Fruit fly (Drosophila melanogaster) whole organism, wandering third instar larva: ENCODE results near the gene P5CDh2.
A peak's percentile ranks its signal among the peaks of the same experiment; 100 is the strongest.

Experiments used
- Abd-B ChIP-seq: fragments of >200 bp; optimal IDR thresholded peaks from 2 replicates; lab custom pipeline; 2017; ENCODE audit warnings: missing biosample characterization, missing genetic modification characterization
- CG32264 ChIP-seq: fragments of 200-800 bp; sonication (Bioruptor generic); optimal IDR thresholded peaks from 2 replicates; lab custom pipeline; 2016; ENCODE audit warnings: missing biosample characterization, missing genetic modification characterization
- CG9705 ChIP-seq: fragments of 200-800 bp; sonication (Bioruptor generic); optimal IDR thresholded peaks from 2 replicates; lab custom pipeline; 2018; ENCODE audit warnings: missing biosample characterization, mild to moderate bottlenecking, missing genetic modification characterization
- CrebA ChIP-seq: fragments of 200-800 bp; sonication (Bioruptor generic); optimal IDR thresholded peaks from 2 replicates; lab custom pipeline; 2016; ENCODE audit warnings: missing biosample characterization, mild to moderate bottlenecking, missing genetic modification characterization, borderline replicate concordance
- Dfd ChIP-seq: fragments of >200 bp; optimal IDR thresholded peaks from 2 replicates; lab custom pipeline; 2017; ENCODE audit warnings: missing biosample characterization, missing genetic modification characterization
- Dif ChIP-seq: fragments of 200-275, 200-300 bp; sonication (Bioruptor generic); optimal IDR thresholded peaks from 2 replicates; lab custom pipeline; 2018; ENCODE audit warnings: missing biosample characterization, missing genetic modification characterization; ENCODE audit not compliant: partially characterized antibody
- GATAd ChIP-seq: sonication (Bioruptor generic); optimal IDR thresholded peaks from 2 replicates; lab custom pipeline; 2016; ENCODE audit warnings: missing biosample characterization, missing genetic modification characterization
- HLH106 ChIP-seq: fragments of 200-800 bp; optimal IDR thresholded peaks from 3 replicates; lab custom pipeline; 2019; ENCODE audit warnings: missing biosample characterization, mild to moderate bottlenecking, missing genetic modification characterization, moderate library complexity
- Hnf4 ChIP-seq: fragments of 200-800 bp; sonication (Bioruptor generic); optimal IDR thresholded peaks from 2 replicates; lab custom pipeline; 2016; ENCODE audit warnings: missing biosample characterization, mild to moderate bottlenecking, missing genetic modification characterization
- Hr78 ChIP-seq: fragments of >200 bp; optimal IDR thresholded peaks from 2 replicates; lab custom pipeline; 2017; ENCODE audit warnings: missing biosample characterization, missing genetic modification characterization
- Hr83 ChIP-seq: fragments of 200-300 bp; sonication (Bioruptor generic); optimal IDR thresholded peaks from 2 replicates; lab custom pipeline; 2016; ENCODE audit warnings: missing biosample characterization, mild to moderate bottlenecking, missing genetic modification characterization, moderate library complexity; ENCODE audit not compliant: poor library complexity, severe bottlenecking
- Jra ChIP-seq: sonication (Bioruptor generic); optimal IDR thresholded peaks from 2 replicates; lab custom pipeline; 2016; ENCODE audit warnings: missing biosample characterization, missing genetic modification characterization
- Mio ChIP-seq: sonication (Bioruptor generic); optimal IDR thresholded peaks from 2 replicates; lab custom pipeline; 2016; ENCODE audit warnings: missing biosample characterization, missing genetic modification characterization
- Myc ChIP-seq: fragments of >200 bp; optimal IDR thresholded peaks from 2 replicates; lab custom pipeline; 2017
- N ChIP-seq: fragments of >200 bp; optimal IDR thresholded peaks from 2 replicates; lab custom pipeline; 2018; ENCODE audit warnings: missing biosample characterization, missing external identifiers, missing genetic modification characterization
- OdsH ChIP-seq: fragments of 200-800 bp; sonication (Bioruptor generic); optimal IDR thresholded peaks from 2 replicates; lab custom pipeline; 2016; ENCODE audit warnings: missing biosample characterization, mild to moderate bottlenecking, missing genetic modification characterization
- Rel ChIP-seq, 2 experiments: fragments of 200-800 bp; sonication (Bioruptor generic) in 1 of 2; optimal IDR thresholded peaks; 2 replicates in 1 of 2; 3 replicates in 1 of 2; lab custom pipeline; 2016 to 2019; ENCODE audit warnings: mild to moderate bottlenecking in 2 of 2, missing biosample characterization in 2 of 2, missing genetic modification characterization in 2 of 2, moderate library complexity in 1 of 2
- Sp1 ChIP-seq: fragments of 200-800 bp; sonication (Bioruptor generic); optimal IDR thresholded peaks from 3 replicates; lab custom pipeline; 2019; ENCODE audit warnings: missing biosample characterization, mild to moderate bottlenecking, missing genetic modification characterization, moderate library complexity
- Vsx2 ChIP-seq: fragments of 200-300, 225-300 bp; sonication (Bioruptor generic); optimal IDR thresholded peaks from 2 replicates; lab custom pipeline; 2018; ENCODE audit warnings: missing biosample characterization, missing genetic modification characterization; ENCODE audit not compliant: partially characterized antibody
- br ChIP-seq: fragments of 200-800 bp; sonication (Bioruptor generic); optimal IDR thresholded peaks from 2 replicates; lab custom pipeline; 2016; ENCODE audit warnings: missing biosample characterization, missing genetic modification characterization
- brk ChIP-seq: fragments of 200-800 bp; sonication (Bioruptor generic); optimal IDR thresholded peaks from 2 replicates; lab custom pipeline; 2016; ENCODE audit warnings: missing biosample characterization, mild to moderate bottlenecking, missing genetic modification characterization
- dl ChIP-seq, 2 experiments: fragments of 175-275, 200-275 bp in 1 of 2; fragments of 200-275 bp in 1 of 2; sonication (Bioruptor generic); optimal IDR thresholded peaks; lab custom pipeline; 2018; ENCODE audit warnings: mild to moderate bottlenecking in 2 of 2, missing biosample characterization in 2 of 2, missing genetic modification characterization in 2 of 2, moderate library complexity in 2 of 2; ENCODE audit not compliant: partially characterized antibody in 2 of 2, insufficient read depth in 1 of 2
- dmrt93B ChIP-seq: fragments of 200-800 bp; sonication (Bioruptor generic); optimal IDR thresholded peaks from 2 replicates; lab custom pipeline; 2018; ENCODE audit warnings: missing biosample characterization, mild to moderate bottlenecking, missing genetic modification characterization
- dsf ChIP-seq: sonication (Bioruptor generic); optimal IDR thresholded peaks from 2 replicates; lab custom pipeline; 2016; ENCODE audit warnings: missing biosample characterization, missing genetic modification characterization, borderline replicate concordance
- ey ChIP-seq: fragments of 200-800 bp; sonication (Bioruptor generic); optimal IDR thresholded peaks from 2 replicates; lab custom pipeline; 2016; ENCODE audit warnings: missing biosample characterization, missing genetic modification characterization
- foxo ChIP-seq, 2 experiments: fragments of 200-800 bp; sonication (Bioruptor generic); optimal IDR thresholded peaks; 2 replicates in 1 of 2; 3 replicates in 1 of 2; lab custom pipeline; 2016 to 2017; ENCODE audit warnings: missing biosample characterization in 2 of 2, missing genetic modification characterization in 2 of 2
- fru ChIP-seq: fragments of 200-800 bp; sonication (Bioruptor generic); optimal IDR thresholded peaks from 3 replicates; lab custom pipeline; 2016; ENCODE audit warnings: missing biosample characterization, mild to moderate bottlenecking, missing genetic modification characterization
- h ChIP-seq: fragments of 200-800 bp; sonication (Bioruptor generic); optimal IDR thresholded peaks from 3 replicates; lab custom pipeline; 2016; ENCODE audit warnings: missing biosample characterization, mild to moderate bottlenecking, missing genetic modification characterization
- jim ChIP-seq: fragments of 175-275, 200-325 bp; sonication (Bioruptor generic); optimal IDR thresholded peaks from 2 replicates; lab custom pipeline; 2016; ENCODE audit warnings: missing biosample characterization, mild to moderate bottlenecking, missing genetic modification characterization
- pan ChIP-seq: fragments of >200 bp; optimal IDR thresholded peaks from 2 replicates; lab custom pipeline; 2017
- psq ChIP-seq: fragments of 200-800 bp; sonication (Bioruptor generic); optimal IDR thresholded peaks from 3 replicates; lab custom pipeline; 2017; ENCODE audit warnings: missing biosample characterization, mild to moderate bottlenecking, missing genetic modification characterization, moderate library complexity
- rgr ChIP-seq: fragments of 200-800 bp; sonication (Bioruptor generic); optimal IDR thresholded peaks from 3 replicates; lab custom pipeline; 2016; ENCODE audit warnings: missing biosample characterization, mild to moderate bottlenecking, missing genetic modification characterization
- sage ChIP-seq: fragments of 200-800 bp; sonication (Bioruptor generic); optimal IDR thresholded peaks from 2 replicates; lab custom pipeline; 2016; ENCODE audit warnings: missing biosample characterization, mild to moderate bottlenecking, missing genetic modification characterization
- sv ChIP-seq: fragments of 200-800 bp; sonication (Bioruptor generic); optimal IDR thresholded peaks from 3 replicates; lab custom pipeline; 2016; ENCODE audit warnings: missing biosample characterization, missing genetic modification characterization
- tai ChIP-seq: sonication (Bioruptor generic); optimal IDR thresholded peaks from 2 replicates; lab custom pipeline; 2016; ENCODE audit warnings: missing biosample characterization, missing genetic modification characterization
- usp ChIP-seq: fragments of >200 bp; optimal IDR thresholded peaks from 2 replicates; lab custom pipeline; 2017; ENCODE audit warnings: missing biosample characterization, missing genetic modification characterization
- woc ChIP-seq: sonication (Bioruptor generic); optimal IDR thresholded peaks from 2 replicates; lab custom pipeline; 2016; ENCODE audit warnings: missing biosample characterization, mild to moderate bottlenecking, missing genetic modification characterization

Gene P5CDh2

dm6 chr3R:21849988-21850460 lies 27.7 kb upstream of the P5CDh2 start:
- TF ChIP-seq tai (GFP tag; lab: Kevin White, UChicago) (no peak), Mio (GFP tag; lab: Kevin White, UChicago) (no peak), Rel (GFP tag; optimal IDR thresholded peaks at IDR 0.05; lab: Kevin White, UChicago) (no peak), Rel (tag; optimal IDR thresholded peaks at IDR 0.05; lab: Kevin White, UChicago) (peak; percentile 91), CG32264 (GFP tag; lab: Kevin White, UChicago) (no peak), dl (GFP tag; optimal IDR thresholded peaks at IDR 0.05; lab: Kevin White, UChicago; ENCODE audit: insufficient read depth in 1 of 2, partially characterized antibody in 2 of 2) (no peak), dsf (GFP tag; lab: Kevin White, UChicago) (no peak), rgr (GFP tag; lab: Kevin White, UChicago) (peak; percentile 20), woc (GFP tag; lab: Kevin White, UChicago) (peak; percentile 26), N (GFP tag; lab: Kevin White, UChicago) (no peak), foxo (GFP tag; optimal IDR thresholded peaks at IDR 0.05; lab: Kevin White, UChicago) (peak in 1 of 2 experiments; percentile 23), Myc (no peak), dmrt93B (GFP tag; lab: Kevin White, UChicago) (peak; percentile 24), psq (GFP tag; lab: Kevin White, UChicago) (peak; percentile 26), Dif (GFP tag; lab: Kevin White, UChicago) (no peak), br (GFP tag; lab: Kevin White, UChicago) (peak; percentile 40), OdsH (GFP tag; lab: Kevin White, UChicago) (peak; percentile 0), ey (GFP tag; lab: Kevin White, UChicago) (peak; percentile 51), HLH106 (tag; lab: Kevin White, UChicago) (peak; percentile 3), fru (GFP tag; lab: Kevin White, UChicago) (peak; percentile 29), h (GFP tag; lab: Kevin White, UChicago) (peak; percentile 51), sage (GFP tag; lab: Kevin White, UChicago) (no peak)

- TF ChIP-seq CrebA (peak; percentile 58), Rel (GFP tag; optimal IDR thresholded peaks at IDR 0.05; lab: Kevin White, UChicago) (no peak), Rel (tag; optimal IDR thresholded peaks at IDR 0.05; lab: Kevin White, UChicago) (peak; percentile 51), Dif (GFP tag; lab: Kevin White, UChicago) (peak; percentile 36), psq (GFP tag; lab: Kevin White, UChicago) (no peak)
Measured at dm6 chr3R:21851592-21852578, 25.9 kb upstream of the P5CDh2 start.

DNA sequence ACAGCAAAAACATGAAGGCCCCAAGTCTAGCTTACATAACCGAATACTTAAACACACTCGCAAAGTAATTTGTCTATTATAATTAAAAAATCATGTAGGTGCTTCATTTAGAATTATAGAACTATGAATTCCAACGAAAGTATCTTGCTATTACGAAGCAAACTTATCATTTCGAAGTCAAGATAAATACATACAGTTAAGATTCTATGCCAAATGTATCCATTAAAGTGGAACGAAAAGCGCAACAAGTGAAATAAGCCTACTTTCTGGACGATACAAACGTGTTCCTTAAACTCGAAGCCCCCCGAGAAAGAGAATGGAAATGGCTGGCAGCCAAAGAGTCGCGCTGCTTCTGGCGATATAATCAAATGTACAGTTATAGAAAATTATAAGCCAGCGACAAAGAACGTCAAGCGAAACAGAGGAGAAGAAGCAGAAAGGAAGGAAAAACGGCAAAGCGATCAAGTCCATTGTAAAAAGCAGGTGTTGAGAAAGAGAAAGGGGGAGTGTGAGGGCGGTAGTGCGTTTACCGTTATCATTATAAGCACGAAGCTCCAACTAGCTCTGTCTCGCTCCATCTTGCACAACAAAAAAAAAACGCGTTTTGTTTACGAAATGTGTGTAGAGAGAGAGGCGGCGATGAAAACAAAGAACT lies 25.0 kb upstream of the P5CDh2 start:
- TF ChIP-seq Hnf4 (GFP tag; lab: Kevin White, UChicago) (no peak), Hr83 (GFP tag; lab: Kevin White, UChicago) (peak; percentile 2), N (GFP tag; lab: Kevin White, UChicago) (no peak), foxo (GFP tag; optimal IDR thresholded peaks at IDR 0.05; lab: Kevin White, UChicago) (no peak), tai (GFP tag; lab: Kevin White, UChicago) (no peak), dsf (GFP tag; lab: Kevin White, UChicago) (no peak), CG9705 (no peak), GATAd (GFP tag; lab: Kevin White, UChicago) (no peak), Dfd (GFP tag; lab: Kevin White, UChicago) (no peak), sage (GFP tag; lab: Kevin White, UChicago) (no peak), Vsx2 (GFP tag; lab: Kevin White, UChicago) (no peak), rgr (GFP tag; lab: Kevin White, UChicago) (peak; percentile 22), CG32264 (GFP tag; lab: Kevin White, UChicago) (no peak), pan (lab: Kevin White, UChicago) (no peak), sv (GFP tag; lab: Kevin White, UChicago) (no peak), Hr78 (no peak), Abd-B (GFP tag; lab: Kevin White, UChicago) (no peak), jim (no peak), Jra (GFP tag; lab: Kevin White, UChicago) (no peak), Sp1 (GFP tag; lab: Kevin White, UChicago) (no peak), woc (GFP tag; lab: Kevin White, UChicago) (no peak), ey (GFP tag; lab: Kevin White, UChicago) (no peak), psq (GFP tag; lab: Kevin White, UChicago) (peak; percentile 75), Dif (GFP tag; lab: Kevin White, UChicago) (no peak), dl (GFP tag; optimal IDR thresholded peaks at IDR 0.05; lab: Kevin White, UChicago; ENCODE audit: insufficient read depth in 1 of 2, partially characterized antibody in 2 of 2) (no peak), h (GFP tag; lab: Kevin White, UChicago) (no peak), Myc (no peak), Rel (GFP tag; optimal IDR thresholded peaks at IDR 0.05; lab: Kevin White, UChicago) (no peak), Rel (tag; optimal IDR thresholded peaks at IDR 0.05; lab: Kevin White, UChicago) (peak; percentile 10), brk (GFP tag; lab: Kevin White, UChicago) (no peak), fru (GFP tag; lab: Kevin White, UChicago) (peak; percentile 9), br (GFP tag; lab: Kevin White, UChicago) (no peak), HLH106 (tag; lab: Kevin White, UChicago) (no peak), dmrt93B (GFP tag; lab: Kevin White, UChicago) (no peak), OdsH (GFP tag; lab: Kevin White, UChicago) (peak; percentile 7), usp (no peak)
